Fruit fly (Drosophila melanogaster): ENCODE data around the gene CG10631.

DNA sequence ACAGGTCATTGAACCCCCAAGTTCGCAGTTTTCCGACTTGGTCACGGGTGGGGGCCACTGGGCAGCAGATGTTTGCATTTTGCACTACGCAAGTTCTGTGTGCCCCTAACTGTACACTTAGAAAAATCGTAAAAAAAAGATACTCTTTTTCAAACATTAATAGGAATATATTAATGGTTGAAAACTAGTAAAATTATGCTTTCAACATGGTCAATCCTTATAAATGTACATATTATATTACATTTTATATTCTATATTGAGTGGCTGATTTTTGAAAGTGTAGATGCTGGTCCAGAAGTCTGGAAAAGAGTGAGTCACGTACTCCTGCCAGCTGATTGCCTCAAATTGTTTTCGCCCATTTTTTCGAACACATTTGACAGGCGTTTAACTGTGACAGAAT, 44.0 kb upstream of the CG10631 start:
- no peak for TF ChIP-seq pan (optimal IDR thresholded peaks at IDR 0.05)
- no peak for TF ChIP-seq usp (GFP tag; optimal IDR thresholded peaks at IDR 0.05)
- TF ChIP-seq psq (optimal IDR thresholded peaks at IDR 0.05): no peak
- TF ChIP-seq Dll (optimal IDR thresholded peaks at IDR 0.05): no peak
- TF ChIP-seq CG8478 (optimal IDR thresholded peaks at IDR 0.05): no peak
- no peak for TF ChIP-seq EcR (GFP tag; optimal IDR thresholded peaks at IDR 0.05)

Measured in whole organism.